Worm (Caenorhabditis elegans) whole organism, mixed stage, embryonic: ENCODE results near the gene Y46G5A.15.

Source experiments
- M03D4.4 ChIP-seq: sonication (generic microtip); optimal IDR thresholded peaks from 2 replicates; lab custom pipeline; 2017; ENCODE audit warnings: mild to moderate bottlenecking, missing genetic modification characterization, missing compliant biosample characterization
- bed-3 ChIP-seq: fragments of 200-800 bp; sonication (Bioruptor generic); optimal IDR thresholded peaks from 3 replicates; lab custom pipeline; 2018; ENCODE audit warnings: mild to moderate bottlenecking, missing genetic modification characterization, moderate library complexity, missing compliant biosample characterization
- blmp-1 ChIP-seq: fragments of 150-350 bp; optimal IDR thresholded peaks from 2 replicates; lab custom pipeline; 2014; ENCODE audit warnings: missing biosample characterization, missing genetic modification characterization
- ceh-39 ChIP-seq: fragments of 150-350 bp; optimal IDR thresholded peaks from 2 replicates; lab custom pipeline; 2014; ENCODE audit warnings: missing biosample characterization, missing genetic modification characterization
- ceh-43 ChIP-seq: fragments of 200-800 bp; sonication (Bioruptor generic); optimal IDR thresholded peaks from 2 replicates; lab custom pipeline; 2018; ENCODE audit warnings: mild to moderate bottlenecking, missing genetic modification characterization, moderate library complexity, missing compliant biosample characterization
- ceh-83 ChIP-seq: fragments of 200-800 bp; sonication (Bioruptor generic); optimal IDR thresholded peaks from 2 replicates; lab custom pipeline; 2018; ENCODE audit warnings: mild to moderate bottlenecking, missing genetic modification characterization, missing compliant biosample characterization
- ces-1 ChIP-seq: fragments of 150-350 bp; optimal IDR thresholded peaks from 2 replicates; lab custom pipeline; 2014; ENCODE audit warnings: missing biosample characterization, missing genetic modification reagents, missing genetic modification characterization
- cnd-1 ChIP-seq: fragments of 200-800 bp; sonication (Bioruptor generic); optimal IDR thresholded peaks from 2 replicates; lab custom pipeline; 2018; ENCODE audit warnings: mild to moderate bottlenecking, missing genetic modification characterization, missing compliant biosample characterization
- drap-1 ChIP-seq: fragments of 200-800 bp; sonication (Bioruptor generic); optimal IDR thresholded peaks from 3 replicates; lab custom pipeline; 2018; ENCODE audit warnings: mild to moderate bottlenecking, missing genetic modification characterization, missing compliant biosample characterization
- elt-1 ChIP-seq: sonication (generic microtip); optimal IDR thresholded peaks from 2 replicates; lab custom pipeline; 2017; ENCODE audit warnings: missing genetic modification characterization, mild to moderate bottlenecking, missing compliant biosample characterization, antibody characterized with exemption, moderate library complexity, borderline replicate concordance; ENCODE audit not compliant: insufficient read depth
- elt-3 ChIP-seq: fragments of 150-350 bp; optimal IDR thresholded peaks from 2 replicates; lab custom pipeline; 2014; ENCODE audit warnings: missing biosample characterization, missing genetic modification characterization
- flh-1 ChIP-seq: fragments of 200-800 bp; sonication (Bioruptor generic); optimal IDR thresholded peaks from 2 replicates; lab custom pipeline; 2018; ENCODE audit warnings: mild to moderate bottlenecking, missing genetic modification characterization, moderate library complexity, missing compliant biosample characterization
- ham-2 ChIP-seq: fragments of 200-800 bp; sonication (Bioruptor generic); optimal IDR thresholded peaks from 2 replicates; lab custom pipeline; 2018; ENCODE audit warnings: mild to moderate bottlenecking, missing genetic modification characterization, missing compliant biosample characterization
- hlh-1 ChIP-seq: fragments of 150-350 bp; optimal IDR thresholded peaks from 2 replicates; lab custom pipeline; 2014; ENCODE audit warnings: missing biosample characterization, missing genetic modification reagents, missing genetic modification characterization
- lin-13 ChIP-seq: fragments of 150-350 bp; optimal IDR thresholded peaks from 2 replicates; lab custom pipeline; 2014; ENCODE audit warnings: missing biosample characterization, missing genetic modification characterization
- lin-32 ChIP-seq: fragments of 200-800 bp; sonication (Bioruptor generic); optimal IDR thresholded peaks from 2 replicates; lab custom pipeline; 2018; ENCODE audit warnings: mild to moderate bottlenecking, missing genetic modification characterization, missing compliant biosample characterization
- lsy-2 ChIP-seq: fragments of 150-350 bp; optimal IDR thresholded peaks from 2 replicates; lab custom pipeline; 2014; ENCODE audit warnings: missing biosample characterization, missing genetic modification characterization
- mab-5 ChIP-seq: fragments of 150-350 bp; optimal IDR thresholded peaks from 2 replicates; lab custom pipeline; 2014; ENCODE audit warnings: missing biosample characterization, missing genetic modification characterization
- mep-1 ChIP-seq: fragments of 150-350 bp; optimal IDR thresholded peaks from 2 replicates; lab custom pipeline; 2017; ENCODE audit warnings: missing biosample characterization, missing genetic modification reagents, missing genetic modification characterization, inconsistent platforms
- mls-2 ChIP-seq: sonication (generic microtip); optimal IDR thresholded peaks from 2 replicates; lab custom pipeline; 2016; ENCODE audit warnings: mild to moderate bottlenecking, missing genetic modification characterization, moderate library complexity, missing compliant biosample characterization
- nhr-12 ChIP-seq: fragments of 150-350 bp; optimal IDR thresholded peaks from 2 replicates; lab custom pipeline; 2014; ENCODE audit warnings: missing biosample characterization, missing genetic modification characterization
- nhr-2 ChIP-seq: fragments of 150-350 bp; optimal IDR thresholded peaks from 2 replicates; lab custom pipeline; 2014; ENCODE audit warnings: missing biosample characterization, missing genetic modification characterization
- nhr-237 ChIP-seq: fragments of 150-350 bp; optimal IDR thresholded peaks from 2 replicates; lab custom pipeline; 2014; ENCODE audit warnings: missing biosample characterization, missing genetic modification characterization
- nhr-28 ChIP-seq: fragments of 150-350 bp; optimal IDR thresholded peaks from 2 replicates; lab custom pipeline; 2014; ENCODE audit warnings: missing biosample characterization, missing genetic modification characterization
- nhr-76 ChIP-seq: sonication (generic microtip); optimal IDR thresholded peaks from 2 replicates; lab custom pipeline; 2017; ENCODE audit warnings: missing biosample characterization, missing genetic modification characterization
- pha-4 ChIP-seq: fragments of 150-350 bp; optimal IDR thresholded peaks from 2 replicates; lab custom pipeline; 2018; ENCODE audit warnings: missing biosample characterization, missing genetic modification reagents, missing genetic modification characterization
- sem-2 ChIP-seq: fragments of 200-800 bp; sonication (Bioruptor generic); optimal IDR thresholded peaks from 2 replicates; lab custom pipeline; 2018; ENCODE audit warnings: mild to moderate bottlenecking, missing genetic modification characterization, missing compliant biosample characterization
- snpc-4 ChIP-seq: fragments of 150-350 bp; optimal IDR thresholded peaks from 2 replicates; lab custom pipeline; 2014; ENCODE audit warnings: missing biosample characterization, missing genetic modification characterization
- sptf-1 ChIP-seq: sonication (generic microtip); optimal IDR thresholded peaks from 2 replicates; lab custom pipeline; 2017; ENCODE audit warnings: mild to moderate bottlenecking, missing genetic modification characterization, moderate library complexity, missing compliant biosample characterization
- tbx-8 ChIP-seq: fragments of 200-800 bp; sonication (Bioruptor generic); optimal IDR thresholded peaks from 2 replicates; lab custom pipeline; 2018; ENCODE audit warnings: mild to moderate bottlenecking, missing genetic modification characterization, moderate library complexity, missing compliant biosample characterization
- unc-120 ChIP-seq: sonication (generic microtip); optimal IDR thresholded peaks from 2 replicates; lab custom pipeline; 2017; ENCODE audit warnings: missing genetic modification characterization, missing compliant biosample characterization; ENCODE audit not compliant: poor library complexity, severe bottlenecking
- unc-39 ChIP-seq: fragments of 150-350 bp; optimal IDR thresholded peaks from 2 replicates; lab custom pipeline; 2014; ENCODE audit warnings: missing biosample characterization, missing genetic modification characterization
- unc-62 ChIP-seq: fragments of 150-350 bp; optimal IDR thresholded peaks from 2 replicates; lab custom pipeline; 2014; ENCODE audit warnings: missing biosample characterization, missing genetic modification reagents, missing genetic modification characterization
- zip-8 ChIP-seq: fragments of 150-350 bp; optimal IDR thresholded peaks from 2 replicates; lab custom pipeline; 2014; ENCODE audit warnings: missing biosample characterization, missing genetic modification characterization
- ztf-11 ChIP-seq: fragments of 150-350 bp; optimal IDR thresholded peaks from 2 replicates; lab custom pipeline; 2014; ENCODE audit warnings: missing biosample characterization, missing genetic modification characterization

Y46G5A.15 gene

ce11 chrII:12799927-12800522 lies 14.8 kb upstream of the Y46G5A.15 start:
- peak; percentile 1 for TF ChIP-seq lin-13 (tag; lab: Kevin White, UChicago)
- TF ChIP-seq unc-62 (GFP tag; lab: Kevin White, UChicago), result no peak
- TF ChIP-seq lsy-2 (tag; lab: Kevin White, UChicago), result peak; percentile 92
- TF ChIP-seq unc-120 (tag; lab: Kevin White, UChicago), result no peak
- TF ChIP-seq hlh-1, result peak; percentile 25

- no peak for TF ChIP-seq mab-5 (tag; lab: Kevin White, UChicago)
- TF ChIP-seq nhr-2 (tag; lab: Kevin White, UChicago), result peak; percentile 3
- TF ChIP-seq cnd-1 (tag; lab: Kevin White, UChicago), result peak; percentile 13
- TF ChIP-seq, all 35 proteins: peak for 2
Observed at ce11 chrII:12799364-12799763, 14.1 kb upstream of the Y46G5A.15 start.

- TF ChIP-seq nhr-76 (no peak), nhr-237 (tag; lab: Kevin White, UChicago) (no peak), ceh-83 (GFP tag; lab: Kevin White, UChicago) (no peak), lsy-2 (tag; lab: Kevin White, UChicago) (no peak), snpc-4 (tag; lab: Kevin White, UChicago) (no peak), bed-3 (GFP tag; lab: Kevin White, UChicago) (no peak), nhr-2 (tag; lab: Kevin White, UChicago) (no peak), lin-32 (GFP tag; lab: Kevin White, UChicago) (no peak), M03D4.4 (tag; lab: Kevin White, UChicago) (no peak), hlh-1 (peak; percentile 68), cnd-1 (tag; lab: Kevin White, UChicago) (no peak), drap-1 (peak; percentile 5), sptf-1 (tag; lab: Kevin White, UChicago) (peak; percentile 31), nhr-28 (tag; lab: Kevin White, UChicago) (no peak), ceh-43 (GFP tag; lab: Kevin White, UChicago) (no peak), mep-1 (tag; lab: Kevin White, UChicago) (no peak), ham-2 (GFP tag; lab: Kevin White, UChicago) (peak; percentile 75), pha-4 (tag; lab: Kevin White, UChicago) (no peak), unc-120 (tag; lab: Kevin White, UChicago) (peak; percentile 75), unc-39 (tag; lab: Kevin White, UChicago) (no peak), lin-13 (tag; lab: Kevin White, UChicago) (no peak), sem-2 (no peak), elt-1 (tag; lab: Kevin White, UChicago) (peak; percentile 72), blmp-1 (tag; lab: Kevin White, UChicago) (no peak), flh-1 (no peak), mab-5 (tag; lab: Kevin White, UChicago) (no peak), elt-3 (tag; lab: Kevin White, UChicago) (peak; percentile 59), nhr-12 (tag; lab: Kevin White, UChicago) (no peak), tbx-8 (GFP tag; lab: Kevin White, UChicago) (no peak), mls-2 (no peak), zip-8 (tag; lab: Kevin White, UChicago) (no peak), ces-1 (no peak), ztf-11 (no peak), unc-62 (GFP tag; lab: Kevin White, UChicago) (peak; percentile 31), ceh-39 (tag; lab: Kevin White, UChicago) (peak; percentile 16)
Observed at ce11 chrII:12798814-12799213, 13.6 kb upstream of the Y46G5A.15 start.
